Fruit fly (Drosophila melanogaster): ENCODE results near the gene CG7611.

Gene CG7611

dm6 chr3L:21568848-21569372 lies 45.9 kb downstream of the CG7611 start, which contains the start of the genes CRIF and SMC5 (continued):
- TF ChIP-seq CG11902 (GFP tag; optimal IDR thresholded peaks at IDR 0.05) (peak; percentile 18), CG8632 (GFP tag; optimal IDR thresholded peaks at IDR 0.05) (no peak), CG1621 (tag; optimal IDR thresholded peaks at IDR 0.05) (no peak), CG34406 (GFP tag; optimal IDR thresholded peaks at IDR 0.05) (no peak), fd85E (GFP tag; optimal IDR thresholded peaks at IDR 0.05) (no peak), CG15336 (GFP tag; IDR thresholded peaks at IDR 0.05) (0 out of 2 replicates have a peak, but pooled peaks have one; percentile 16), ss (GFP tag; optimal IDR thresholded peaks at IDR 0.05) (no peak), CG8319 (GFP tag; optimal IDR thresholded peaks at IDR 0.05) (peak; percentile 5)

- TF ChIP-seq fd59A (GFP tag; optimal IDR thresholded peaks at IDR 0.05): no peak
- no peak for TF ChIP-seq fd85E (GFP tag; optimal IDR thresholded peaks at IDR 0.05)
- TF ChIP-seq Met (GFP tag; optimal IDR thresholded peaks at IDR 0.05): no peak
- no peak for TF ChIP-seq salr (GFP tag; optimal IDR thresholded peaks at IDR 0.05)
- TF ChIP-seq Eip93F (GFP tag; optimal IDR thresholded peaks at IDR 0.05): no peak
- no peak for TF ChIP-seq CG6808 (GFP tag; optimal IDR thresholded peaks at IDR 0.05)
- TF ChIP-seq Gug (GFP tag; IDR thresholded peaks at IDR 0.05): no peak
- TF ChIP-seq cyc (GFP tag; optimal IDR thresholded peaks at IDR 0.05): no peak
- TF ChIP-seq CG7368 (GFP tag; optimal IDR thresholded peaks at IDR 0.05): no peak
- no peak for TF ChIP-seq CG8632 (GFP tag; optimal IDR thresholded peaks at IDR 0.05)
These were observed 50.8 kb downstream of the CG7611 start, which contains the start of gene EMC10 for dm6 chr3L:21573831-21574230. Gene EMC10 (plus strand): TSS chr3L:21574131.

dm6 chr3L:21574296-21574745 lies 51.3 kb downstream of the CG7611 start:
- TF ChIP-seq esn (GFP tag; optimal IDR thresholded peaks at IDR 0.05) (peak; percentile 27), spab (GFP tag; optimal IDR thresholded peaks at IDR 0.05) (no peak)
